Fruit fly (Drosophila melanogaster): ENCODE measurements around the gene laf.

The laf gene

DNA sequence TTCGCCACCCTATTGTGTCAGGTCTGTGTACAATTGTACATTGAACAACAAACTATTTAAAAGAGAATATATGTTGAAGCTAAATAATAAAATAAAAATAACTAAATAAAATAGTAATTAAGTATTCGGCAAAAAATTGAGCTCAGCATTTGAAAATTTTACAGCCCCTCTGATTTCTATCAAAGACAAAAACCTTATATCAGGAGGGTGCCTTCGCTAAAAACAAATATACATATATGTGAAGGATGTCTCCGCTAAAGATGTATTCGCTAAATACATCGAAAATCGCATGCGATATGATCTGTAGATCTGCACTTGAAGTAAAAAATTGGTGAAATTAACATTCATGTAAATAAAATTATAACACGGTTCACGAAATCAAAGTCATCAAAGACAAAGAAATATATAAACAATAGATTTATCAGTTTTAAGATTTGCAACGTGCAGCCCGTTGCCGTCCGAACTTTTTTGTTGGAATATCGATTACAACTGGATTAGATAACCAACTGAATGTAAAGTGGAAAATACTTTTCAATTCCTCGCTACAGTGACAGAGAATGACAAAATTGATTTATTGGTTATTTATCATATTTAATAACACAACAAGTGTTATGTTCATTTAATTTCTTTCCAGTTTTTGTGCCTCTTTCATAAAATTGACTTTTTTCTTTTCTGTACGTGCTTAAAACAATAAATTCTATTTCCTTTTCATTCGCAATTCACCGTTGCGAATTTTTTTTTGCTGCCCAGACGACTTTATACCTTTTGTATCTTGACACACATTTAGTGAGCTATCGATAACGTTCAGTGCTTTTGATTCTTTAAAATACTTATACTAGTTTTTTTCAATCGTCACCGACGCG, 27.7 kb upstream of the laf start, which contains the start of gene Gnf1 (continued):
- TF ChIP-seq dmrt11E (tag; optimal IDR thresholded peaks at IDR 0.05) (no peak), Bteb2 (GFP tag; optimal IDR thresholded peaks at IDR 0.05) (no peak), jigr1 (GFP tag; IDR thresholded peaks at IDR 0.05) (no peak), CG10979 (tag; optimal IDR thresholded peaks at IDR 0.05) (no peak), CG1233 (GFP tag; optimal IDR thresholded peaks at IDR 0.05) (no peak), CG11696 (GFP tag; IDR thresholded peaks at IDR 0.05) (no peak), gcm (GFP tag; optimal IDR thresholded peaks at IDR 0.05) (no peak), sens-2 (GFP tag; IDR thresholded peaks at IDR 0.05) (no peak), odd (GFP tag; optimal IDR thresholded peaks at IDR 0.05) (no peak), hkb (optimal IDR thresholded peaks at IDR 0.05) (no peak), hkb (GFP tag; IDR thresholded peaks at IDR 0.05) (no peak), pum (GFP tag; optimal IDR thresholded peaks at IDR 0.05) (no peak), CG5180 (GFP tag; optimal IDR thresholded peaks at IDR 0.05) (no peak), Neu2 (GFP tag; optimal IDR thresholded peaks at IDR 0.05; ENCODE audit: borderline replicate concordance) (no peak), Gsc (GFP tag; IDR thresholded peaks at IDR 0.05) (no peak), row (GFP tag; IDR thresholded peaks at IDR 0.05) (no peak; the same call in 2 of the 3 replicates), ac (GFP tag; optimal IDR thresholded peaks at IDR 0.05) (no peak), NK7.1 (GFP tag; optimal IDR thresholded peaks at IDR 0.05) (no peak), CG43689 (GFP tag; IDR thresholded peaks at IDR 0.05) (no peak), Ada2b (GFP tag; IDR thresholded peaks at IDR 0.05) (no peak), dpn (GFP tag; optimal IDR thresholded peaks at IDR 0.05) (no peak), CG4328 (GFP tag; optimal IDR thresholded peaks at IDR 0.05) (no peak), Atf6 (GFP tag; IDR thresholded peaks at IDR 0.05) (no peak), D19B (GFP tag; optimal IDR thresholded peaks at IDR 0.05) (no peak), CG13296 (GFP tag; optimal IDR thresholded peaks at IDR 0.05) (no peak), bowl (GFP tag; IDR thresholded peaks at IDR 0.05) (no peak), unc-4 (GFP tag; IDR thresholded peaks at IDR 0.05; ENCODE audit: partially characterized antibody) (peak; percentile 63; the same call in 1 of the 2 replicates), sd (tag; optimal IDR thresholded peaks at IDR 0.05) (no peak), yki (optimal IDR thresholded peaks at IDR 0.05) (no peak), CG7271 (tag; optimal IDR thresholded peaks at IDR 0.05) (no peak), Xbp1 (GFP tag; optimal IDR thresholded peaks at IDR 0.05) (no peak), zf30C (GFP tag; optimal IDR thresholded peaks at IDR 0.05) (no peak), CG17612 (GFP tag; IDR thresholded peaks at IDR 0.05) (no peak), Hr78 (GFP tag; optimal IDR thresholded peaks at IDR 0.05) (no peak), CG12659 (GFP tag; optimal IDR thresholded peaks at IDR 0.05) (peak; percentile 55), CTCF (GFP tag; optimal IDR thresholded peaks at IDR 0.05) (peak; percentile 85), vvl (GFP tag; IDR thresholded peaks at IDR 0.05) (peak; percentile 53; the same call in 1 of the 2 replicates), CG13424 (tag; optimal IDR thresholded peaks at IDR 0.05) (no peak), nmo (GFP tag; optimal IDR thresholded peaks at IDR 0.05) (peak; percentile 25), klu (GFP tag; IDR thresholded peaks at IDR 0.05) (no peak), CG3407 (GFP tag; optimal IDR thresholded peaks at IDR 0.05) (no peak), sr (GFP tag; IDR thresholded peaks at IDR 0.05) (no peak), CG4424 (GFP tag; optimal IDR thresholded peaks at IDR 0.05) (no peak), CG6683 (GFP tag; optimal IDR thresholded peaks at IDR 0.05) (no peak), CG16815 (GFP tag; optimal IDR thresholded peaks at IDR 0.05) (no peak), cad (GFP tag; optimal IDR thresholded peaks at IDR 0.05) (no peak), bab2 (GFP tag; optimal IDR thresholded peaks at IDR 0.05) (no peak), Hand (GFP tag; optimal IDR thresholded peaks at IDR 0.05) (no peak), CG11723 (GFP tag; optimal IDR thresholded peaks at IDR 0.05) (no peak), CG30403 (GFP tag; optimal IDR thresholded peaks at IDR 0.05) (no peak), grau (tag; optimal IDR thresholded peaks at IDR 0.05) (no peak)

Data from whole organism, embryonic.